Fruit fly (Drosophila melanogaster): ENCODE measurements around the gene CG44194.

Gene CG44194

DNA sequence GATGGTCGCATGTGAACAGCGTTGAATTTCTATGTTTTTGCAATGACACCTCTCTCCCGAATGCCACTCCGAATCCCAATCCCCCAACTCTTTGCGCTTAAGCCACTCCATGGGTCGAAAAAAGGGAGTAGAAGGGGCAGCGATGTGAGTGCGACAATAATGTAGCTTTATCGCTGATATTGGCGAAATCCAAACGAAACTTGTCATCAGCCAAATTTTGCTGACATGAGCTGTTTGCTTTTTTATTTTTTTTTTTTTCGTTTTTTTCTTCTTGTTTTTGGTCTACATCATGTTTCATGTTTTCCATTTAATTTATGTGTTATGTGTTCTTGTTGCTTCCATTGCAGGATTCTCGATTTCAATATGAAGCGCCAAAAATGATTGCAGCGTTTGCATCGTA is 21.5 kb upstream of the CG44194 start:
- TF ChIP-seq CG11247 (GFP tag; IDR thresholded peaks at IDR 0.05) = no peak
- TF ChIP-seq BEAF-32 (GFP tag; optimal IDR thresholded peaks at IDR 0.05) = no peak
- TF ChIP-seq fru (optimal IDR thresholded peaks at IDR 0.05) = no peak
- no peak for TF ChIP-seq CG13296 (GFP tag; optimal IDR thresholded peaks at IDR 0.05)
- no peak for TF ChIP-seq lov (optimal IDR thresholded peaks at IDR 0.05)
- TF ChIP-seq lov (GFP tag; IDR thresholded peaks at IDR 0.05) = no peak
- TF ChIP-seq Oaz (GFP tag; IDR thresholded peaks at IDR 0.05) = no peak
- no peak for TF ChIP-seq CG16863 (GFP tag; optimal IDR thresholded peaks at IDR 0.05)
- TF ChIP-seq CG34422 (GFP tag; IDR thresholded peaks at IDR 0.05) = no peak
- no peak for TF ChIP-seq sna (GFP tag; IDR thresholded peaks at IDR 0.05; ENCODE audit: partially characterized antibody)
- TF ChIP-seq dm (GFP tag; optimal IDR thresholded peaks at IDR 0.05) = no peak
- no peak for TF ChIP-seq Ssrp (tag; optimal IDR thresholded peaks at IDR 0.05)
- TF ChIP-seq Nf-YC (tag; optimal IDR thresholded peaks at IDR 0.05) = no peak
- no peak for TF ChIP-seq stwl (tag; optimal IDR thresholded peaks at IDR 0.05)
- TF ChIP-seq CG7928 (GFP tag; optimal IDR thresholded peaks at IDR 0.05) = no peak
- no peak for TF ChIP-seq Xrp1 (GFP tag; IDR thresholded peaks at IDR 0.05)

dm6 chr3R:13018284-13018900 is 20.9 kb upstream of the CG44194 start:
- TF ChIP-seq CG17612 (GFP tag; IDR thresholded peaks at IDR 0.05) (no peak), HmgZ (tag; optimal IDR thresholded peaks at IDR 0.05) (peak; percentile 28), Optix (GFP tag; IDR thresholded peaks at IDR 0.05) (no peak), p53 (GFP tag; optimal IDR thresholded peaks at IDR 0.05) (no peak), Meics (GFP tag; optimal IDR thresholded peaks at IDR 0.05) (no peak), twi (tag; optimal IDR thresholded peaks at IDR 0.05) (no peak), pnt (GFP tag; optimal IDR thresholded peaks at IDR 0.05) (no peak), rib (GFP tag; IDR thresholded peaks at IDR 0.05) (0 out of 2 replicates have a peak, but pooled peaks have one; percentile 10), Awh (GFP tag; IDR thresholded peaks at IDR 0.05) (no peak), CG8478 (optimal IDR thresholded peaks at IDR 0.05) (no peak), pros (GFP tag; optimal IDR thresholded peaks at IDR 0.05) (peak; percentile 40), pfk (GFP tag; optimal IDR thresholded peaks at IDR 0.05) (peak; percentile 1), chinmo (GFP tag; IDR thresholded peaks at IDR 0.05; ENCODE audit: partially characterized antibody) (peak; percentile 60; the same call in 1 of the 4 replicates), sim (GFP tag; IDR thresholded peaks at IDR 0.05) (no peak), Ravus (GFP tag; IDR thresholded peaks at IDR 0.05) (no peak), sens (GFP tag) (no peak), CG30020 (tag; optimal IDR thresholded peaks at IDR 0.05) (no peak), D (optimal IDR thresholded peaks at IDR 0.05) (no peak), D (GFP tag; optimal IDR thresholded peaks at IDR 0.05) (no peak), CG5245 (GFP tag; optimal IDR thresholded peaks at IDR 0.05) (no peak), Nf-YA (GFP tag; IDR thresholded peaks at IDR 0.05) (no peak), vnd (GFP tag; IDR thresholded peaks at IDR 0.05; ENCODE audit: partially characterized antibody) (no peak), Ssrp (tag; optimal IDR thresholded peaks at IDR 0.05) (no peak), Lhr (GFP tag; optimal IDR thresholded peaks at IDR 0.05) (no peak), CG32532 (GFP tag; IDR thresholded peaks at IDR 0.05) (0 out of 2 replicates have a peak, but pooled peaks have one; percentile 8), zfh2 (GFP tag; optimal IDR thresholded peaks at IDR 0.05) (no peak), Hmx (GFP tag; optimal IDR thresholded peaks at IDR 0.05) (no peak), Oli (tag; optimal IDR thresholded peaks at IDR 0.05) (no peak), CG6254 (GFP tag; optimal IDR thresholded peaks at IDR 0.05) (peak; percentile 42), mirr (GFP tag; optimal IDR thresholded peaks at IDR 0.05) (peak; percentile 86), CG7928 (GFP tag; optimal IDR thresholded peaks at IDR 0.05) (no peak), phol (tag; optimal IDR thresholded peaks at IDR 0.05) (no peak), crol (GFP tag; IDR thresholded peaks at IDR 0.05) (peak; percentile 21; the same call in 1 of the 2 replicates), Atf-2 (GFP tag; optimal IDR thresholded peaks at IDR 0.05) (no peak), Bdp1 (GFP tag; optimal IDR thresholded peaks at IDR 0.05) (no peak), Hey (tag; optimal IDR thresholded peaks at IDR 0.05) (peak; percentile 4), CG8281 (tag; optimal IDR thresholded peaks at IDR 0.05) (no peak), CG7987 (GFP tag; optimal IDR thresholded peaks at IDR 0.05) (peak; percentile 20)

Measured in whole organism, embryonic.